Worm (Caenorhabditis elegans) whole organism, young adult: ENCODE measurements around the gene B0432.10.
"Not testable (repeated sequence)": the region's sequence is repeated elsewhere in the genome, so short reads cannot be mapped to it uniquely, and the experiment has no call there.

Experiments
- F52B5.7 ChIP-seq: sonication (generic microtip); optimal IDR thresholded peaks from 2 replicates; lab custom pipeline; 2016; ENCODE audit warnings: mild to moderate bottlenecking, missing genetic modification characterization, missing compliant biosample characterization
- attf-6 ChIP-seq: fragments of 200-800 bp; sonication (Bioruptor generic); IDR thresholded peaks from 2 replicates; pipeline ENCODE4 v1.3.6; 2022; ENCODE audit warnings: missing genetic modification reagents, missing genetic modification characterization, missing compliant biosample characterization
- ceh-58 ChIP-seq: fragments of 200-800 bp; sonication (Bioruptor generic); IDR thresholded peaks from 2 replicates; pipeline ENCODE4 v1.3.6; 2022; ENCODE audit warnings: missing genetic modification characterization, missing compliant biosample characterization
- ceh-91 ChIP-seq: fragments of 200-800 bp; sonication (Bioruptor generic); IDR thresholded peaks from 2 replicates; pipeline ENCODE4 v1.3.6; 2022; ENCODE audit warnings: missing genetic modification reagents, missing genetic modification characterization, missing compliant biosample characterization
- efl-1 ChIP-seq: fragments of 150-350 bp; optimal IDR thresholded peaks from 2 replicates; lab custom pipeline; 2014; ENCODE audit warnings: missing biosample characterization, missing genetic modification reagents, missing genetic modification characterization
- egl-44 ChIP-seq: fragments of 200-800 bp; sonication (Bioruptor generic); IDR thresholded peaks from 2 replicates; pipeline ENCODE4 v1.3.6; 2022; ENCODE audit warnings: missing genetic modification reagents, missing genetic modification characterization, missing compliant biosample characterization
- him-1 ChIP-seq: sonication (generic microtip); optimal IDR thresholded peaks from 2 replicates; lab custom pipeline; 2016; ENCODE audit warnings: missing genotype, missing genetic modification reagents, missing genetic modification characterization, missing compliant biosample characterization
- hrde-1 ChIP-seq: sonication (generic microtip); optimal IDR thresholded peaks from 2 replicates; lab custom pipeline; 2016; ENCODE audit warnings: missing genetic modification characterization, mild to moderate bottlenecking, missing compliant biosample characterization, moderate library complexity, missing genotype, missing genetic modification reagents, borderline replicate concordance
- lir-1 ChIP-seq: fragments of 200-800 bp; sonication (Bioruptor generic); conservative IDR thresholded peaks from 2 replicates; pipeline ENCODE4 v1.3.6; 2022; ENCODE audit warnings: missing genetic modification reagents, missing genetic modification characterization, missing compliant biosample characterization
- nhr-80 ChIP-seq: sonication (generic microtip); optimal IDR thresholded peaks from 2 replicates; lab custom pipeline; 2016; ENCODE audit warnings: missing genetic modification characterization, missing compliant biosample characterization
- rec-8 ChIP-seq, 2 experiments: sonication (generic microtip); optimal IDR thresholded peaks; 2 replicates each; lab custom pipeline; 2016; ENCODE audit warnings: mild to moderate bottlenecking in 2 of 2, missing genetic modification characterization in 2 of 2, missing genetic modification reagents in 2 of 2, missing genotype in 2 of 2, missing biosample characterization in 1 of 2, missing compliant biosample characterization in 1 of 2, moderate library complexity in 1 of 2
- unc-62 ChIP-seq: fragments of 150-350 bp; optimal IDR thresholded peaks from 2 replicates; lab custom pipeline; 2014; ENCODE audit warnings: missing biosample characterization, missing genetic modification reagents, missing genetic modification characterization

ce11 chrII:255753-256152, 30.3 kb downstream of the B0432.10 start:
- not testable (repeated sequence) for TF ChIP-seq rec-8 (tag; optimal IDR thresholded peaks at IDR 0.05; lab: Kevin White, UChicago); egl-44; hrde-1 (tag; lab: Kevin White, UChicago); unc-62 (GFP tag; lab: Kevin White, UChicago); nhr-80; ceh-91 (GFP tag; lab: Robert Waterston, UW); efl-1 (GFP tag; lab: Kevin White, UChicago); attf-6 (GFP tag; lab: Robert Waterston, UW); ceh-58; F52B5.7 (tag; lab: Kevin White, UChicago); him-1 (tag; lab: Kevin White, UChicago); lir-1 (GFP tag; lab: Robert Waterston, UW)
